Fruit fly (Drosophila melanogaster): ENCODE measurements around the gene CG6813.

Gene CG6813

DNA sequence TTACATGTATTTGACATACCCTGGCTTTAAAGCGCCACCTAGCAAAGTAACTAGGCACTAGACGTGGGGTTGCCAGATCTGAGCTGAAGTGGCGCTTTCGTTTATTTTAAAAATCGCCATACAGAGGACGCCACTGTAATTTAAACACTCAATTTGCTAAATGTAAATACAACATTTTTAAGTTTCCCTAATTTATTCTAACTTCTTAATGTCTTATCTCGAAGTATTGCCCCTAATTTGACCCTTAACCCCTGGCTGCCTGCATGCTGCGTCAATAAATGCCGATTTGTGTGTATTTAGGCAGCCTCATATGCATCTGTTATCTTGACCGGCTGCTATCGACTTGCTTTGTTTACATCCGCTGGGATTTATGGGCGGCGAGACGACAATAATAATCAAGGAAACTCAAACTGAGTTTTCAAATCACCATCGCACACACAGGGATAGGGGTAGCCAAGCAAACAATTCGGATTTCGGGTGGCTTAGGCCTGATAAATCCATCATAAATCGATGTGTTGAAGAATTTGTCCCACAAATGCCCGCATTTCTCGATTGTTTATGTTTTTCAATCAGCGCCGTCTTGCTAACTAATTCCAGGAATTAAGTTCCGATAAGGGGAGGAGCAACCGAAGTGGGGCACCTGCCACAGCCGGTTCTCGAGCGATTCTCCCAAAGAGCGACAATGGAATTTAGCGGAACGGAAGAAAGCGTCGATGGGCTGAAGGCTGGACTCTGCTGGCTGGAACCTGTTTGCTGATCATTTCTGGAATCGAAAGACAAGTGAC is 13.0 kb downstream of the CG6813 start (continued):
- TF ChIP-seq caup (GFP tag; optimal IDR thresholded peaks at IDR 0.05; ENCODE audit: severe bottlenecking) (peak; percentile 61), org-1 (GFP tag; optimal IDR thresholded peaks at IDR 0.05) (no peak), ac (GFP tag; optimal IDR thresholded peaks at IDR 0.05) (peak; percentile 41), Awh (GFP tag; IDR thresholded peaks at IDR 0.05) (peak; percentile 24; the same call in 1 of the 2 replicates), Dbx (GFP tag; IDR thresholded peaks at IDR 0.05) (peak; percentile 79), Mrtf (GFP tag; IDR thresholded peaks at IDR 0.05) (peak; percentile 67; the same call in 2 of the 3 replicates), CG9215 (GFP tag; IDR thresholded peaks at IDR 0.05) (peak; percentile 54), gcm2 (GFP tag; optimal IDR thresholded peaks at IDR 0.05) (peak; percentile 41), trh (GFP tag; optimal IDR thresholded peaks at IDR 0.05) (peak; percentile 51), HLH4C (GFP tag; IDR thresholded peaks at IDR 0.05; ENCODE audit: partially characterized antibody) (no peak), CG17568 (GFP tag; optimal IDR thresholded peaks at IDR 0.05) (no peak), onecut (GFP tag; IDR thresholded peaks at IDR 0.05) (peak; percentile 67), bab2 (GFP tag; optimal IDR thresholded peaks at IDR 0.05) (peak; percentile 76), CG11560 (tag; IDR thresholded peaks at IDR 0.05) (peak; percentile 56; the same call in 2 of the 3 replicates), CG5245 (GFP tag; optimal IDR thresholded peaks at IDR 0.05) (peak; percentile 83), CG11456 (GFP tag; IDR thresholded peaks at IDR 0.05) (peak; percentile 96), cato (GFP tag; optimal IDR thresholded peaks at IDR 0.05; ENCODE audit: borderline replicate concordance) (peak; percentile 52), CG17385 (GFP tag; optimal IDR thresholded peaks at IDR 0.05) (peak; percentile 42), toy (GFP tag; IDR thresholded peaks at IDR 0.05) (no peak), Dek (tag; optimal IDR thresholded peaks at IDR 0.05) (peak; percentile 56), CG10431 (GFP tag; optimal IDR thresholded peaks at IDR 0.05) (no peak), ems (GFP tag; optimal IDR thresholded peaks at IDR 0.05) (no peak), CG8089 (GFP tag; optimal IDR thresholded peaks at IDR 0.05) (peak; percentile 80), CoRest (tag; optimal IDR thresholded peaks at IDR 0.05) (peak; percentile 72), CG6175 (GFP tag; IDR thresholded peaks at IDR 0.05) (peak; percentile 21; the same call in 1 of the 3 replicates), H2.0 (GFP tag; IDR thresholded peaks at IDR 0.05) (0 out of 2 replicates have a peak, but pooled peaks have one; percentile 25), CkIIα-i1 (GFP tag; IDR thresholded peaks at IDR 0.05) (no peak), CTCF (GFP tag; optimal IDR thresholded peaks at IDR 0.05) (peak; percentile 100), CG2202 (tag; optimal IDR thresholded peaks at IDR 0.05) (peak; percentile 33), dysf (GFP tag; IDR thresholded peaks at IDR 0.05) (peak; percentile 78), CG11247 (GFP tag; IDR thresholded peaks at IDR 0.05) (peak; percentile 89), CG31365 (tag; optimal IDR thresholded peaks at IDR 0.05) (no peak), hkb (optimal IDR thresholded peaks at IDR 0.05) (peak; percentile 64), hkb (GFP tag; IDR thresholded peaks at IDR 0.05) (no peak), slbo (GFP tag; IDR thresholded peaks at IDR 0.05) (peak; percentile 90), CG30403 (GFP tag; optimal IDR thresholded peaks at IDR 0.05) (peak; percentile 67), CG15269 (tag; optimal IDR thresholded peaks at IDR 0.05) (peak; percentile 34), gfzf (GFP tag; optimal IDR thresholded peaks at IDR 0.05) (peak; percentile 3), tap (tag; optimal IDR thresholded peaks at IDR 0.05) (no peak), Sry-δ (GFP tag; optimal IDR thresholded peaks at IDR 0.05) (peak; percentile 24), Atf3 (GFP tag; optimal IDR thresholded peaks at IDR 0.05) (peak; percentile 24), ERR (GFP tag; optimal IDR thresholded peaks at IDR 0.05) (peak; percentile 4), Nf-YB (GFP tag; optimal IDR thresholded peaks at IDR 0.05) (no peak), Mes4 (GFP tag; optimal IDR thresholded peaks at IDR 0.05) (peak; percentile 61), CG4404 (GFP tag; IDR thresholded peaks at IDR 0.05) (peak; percentile 45), Tbp (GFP tag; optimal IDR thresholded peaks at IDR 0.05) (no peak), hbn (GFP tag; IDR thresholded peaks at IDR 0.05; ENCODE audit: partially characterized antibody) (no peak), Bdp1 (GFP tag; optimal IDR thresholded peaks at IDR 0.05) (peak; percentile 35), fu2 (GFP tag; optimal IDR thresholded peaks at IDR 0.05) (peak; percentile 26), nerfin-2 (GFP tag; IDR thresholded peaks at IDR 0.05; ENCODE audit: partially characterized antibody) (no peak), CG1529 (GFP tag; optimal IDR thresholded peaks at IDR 0.05) (peak; percentile 22)

Measured in whole organism, embryonic.